Worm (Caenorhabditis elegans) whole organism, midembryonic: Measurements from ENCODE around the gene Y102A11A.1.

Experiments used
- T22C8.4 ChIP-seq: fragments of 200-800 bp; sonication (Bioruptor generic); IDR thresholded peaks from 2 replicates; pipeline ENCODE4 v1.3.6; 2022; ENCODE audit warnings: missing genetic modification characterization, missing compliant biosample characterization
- cog-1 ChIP-seq: sonication (generic microtip); optimal IDR thresholded peaks from 2 replicates; lab custom pipeline; 2016; ENCODE audit warnings: missing genetic modification characterization, missing compliant biosample characterization
- flt-1 ChIP-seq: fragments of 200-800 bp; sonication (Bioruptor generic); IDR thresholded peaks from 2 replicates; pipeline ENCODE4 v1.3.6; 2022; ENCODE audit warnings: missing genetic modification characterization, missing compliant biosample characterization
- klf-2 ChIP-seq: fragments of 200-800 bp; sonication (Bioruptor generic); conservative IDR thresholded peaks from 2 replicates; pipeline ENCODE4 v1.3.6; 2022; ENCODE audit warnings: missing genetic modification reagents, missing genetic modification characterization, missing compliant biosample characterization
- med-1 ChIP-seq: sonication (generic microtip); optimal IDR thresholded peaks from 2 replicates; lab custom pipeline; 2017; ENCODE audit warnings: missing genetic modification characterization, mild to moderate bottlenecking, missing compliant biosample characterization, antibody characterized with exemption, missing genetic modification reagents; ENCODE audit not compliant: insufficient read depth
- ref-1 ChIP-seq: fragments of 200-800 bp; sonication (Bioruptor generic); conservative IDR thresholded peaks from 2 replicates; pipeline ENCODE4 v1.3.6; 2022; ENCODE audit warnings: missing genetic modification reagents, missing genetic modification characterization, missing compliant biosample characterization
- tab-1 ChIP-seq: fragments of 200-800 bp; sonication (Bioruptor generic); IDR thresholded peaks from 2 replicates; pipeline ENCODE4 v1.3.6; 2022; ENCODE audit warnings: missing genetic modification characterization, missing compliant biosample characterization
- ztf-23 ChIP-seq: fragments of 200-800 bp; sonication (Bioruptor generic); IDR thresholded peaks from 2 replicates; pipeline ENCODE4 v1.3.6; 2022; ENCODE audit warnings: missing genetic modification reagents, missing genetic modification characterization, missing compliant biosample characterization
- ztf-29 ChIP-seq: fragments of 200-800 bp; sonication (Bioruptor generic); IDR thresholded peaks from 2 replicates; pipeline ENCODE4 v1.3.6; 2022; ENCODE audit warnings: missing genetic modification reagents, missing genetic modification characterization, missing compliant biosample characterization

Y102A11A.1 gene

ce11 chrX:2071392-2072001, 19.9 kb downstream of the Y102A11A.1 start:
- TF ChIP-seq cog-1 (tag; lab: Kevin White, UChicago) (peak; percentile 21), T22C8.4 (GFP tag; lab: Robert Waterston, UW) (no peak)

ce11 chrX:2074055-2074454, 22.4 kb downstream of the Y102A11A.1 start, which contains the start of gene txdc-12.2:
Gene txdc-12.2, plus strand, starts transcription at chrX:2074450.
- TF ChIP-seq flt-1 (GFP tag; lab: Robert Waterston, UW), result no peak
- no peak for TF ChIP-seq ref-1 (GFP tag; lab: Robert Waterston, UW)
- TF ChIP-seq klf-2, result no peak
- TF ChIP-seq tab-1 (GFP tag; lab: Robert Waterston, UW), result no peak
- no peak for TF ChIP-seq ztf-23 (GFP tag; lab: Robert Waterston, UW)
- no peak for TF ChIP-seq ztf-29 (GFP tag; lab: Robert Waterston, UW)
- TF ChIP-seq cog-1 (tag; lab: Kevin White, UChicago), result no peak
- no peak for TF ChIP-seq med-1

- no peak for TF ChIP-seq ref-1 (GFP tag; lab: Robert Waterston, UW)
- TF ChIP-seq ztf-29 (GFP tag; lab: Robert Waterston, UW), result no peak
- TF ChIP-seq tab-1 (GFP tag; lab: Robert Waterston, UW), result no peak
- TF ChIP-seq klf-2, result no peak
- no peak for TF ChIP-seq ztf-23 (GFP tag; lab: Robert Waterston, UW)
- TF ChIP-seq T22C8.4 (GFP tag; lab: Robert Waterston, UW), result no peak
- no peak for TF ChIP-seq flt-1 (GFP tag; lab: Robert Waterston, UW)
- TF ChIP-seq med-1, result no peak
- no peak for TF ChIP-seq cog-1 (tag; lab: Kevin White, UChicago)
Measured at ce11 chrX:2075169-2075568, 23.5 kb downstream of the Y102A11A.1 start.

- TF ChIP-seq flt-1 (GFP tag; lab: Robert Waterston, UW), result no peak
- TF ChIP-seq klf-2, result no peak
- TF ChIP-seq med-1, result no peak
- TF ChIP-seq ztf-29 (GFP tag; lab: Robert Waterston, UW), result no peak
- no peak for TF ChIP-seq ref-1 (GFP tag; lab: Robert Waterston, UW)
- no peak for TF ChIP-seq T22C8.4 (GFP tag; lab: Robert Waterston, UW)
- no peak for TF ChIP-seq cog-1 (tag; lab: Kevin White, UChicago)
- TF ChIP-seq ztf-23 (GFP tag; lab: Robert Waterston, UW), result no peak
- no peak for TF ChIP-seq tab-1 (GFP tag; lab: Robert Waterston, UW)
Measured at ce11 chrX:2078822-2079221, 27.2 kb downstream of the Y102A11A.1 start.

ce11 chrX:2079536-2079935, 27.9 kb downstream of the Y102A11A.1 start, which contains the start of gene F49H12.4:
Gene F49H12.4, plus strand, starts transcription at chrX:2079836.
- TF ChIP-seq tab-1 (GFP tag; lab: Robert Waterston, UW) (no peak), ref-1 (GFP tag; lab: Robert Waterston, UW) (no peak), T22C8.4 (GFP tag; lab: Robert Waterston, UW) (no peak), flt-1 (GFP tag; lab: Robert Waterston, UW) (no peak), ztf-29 (GFP tag; lab: Robert Waterston, UW) (no peak), cog-1 (tag; lab: Kevin White, UChicago) (no peak), med-1 (no peak), ztf-23 (GFP tag; lab: Robert Waterston, UW) (no peak), klf-2 (no peak)

ce11 chrX:2084019-2084418, 32.4 kb downstream of the Y102A11A.1 start, which contains the start of gene F49H12.3:
Gene F49H12.3, plus strand, starts transcription at chrX:2084375.
- TF ChIP-seq ref-1 (GFP tag; lab: Robert Waterston, UW), result no peak
- TF ChIP-seq flt-1 (GFP tag; lab: Robert Waterston, UW), result no peak
- no peak for TF ChIP-seq klf-2
- TF ChIP-seq T22C8.4 (GFP tag; lab: Robert Waterston, UW), result no peak
- no peak for TF ChIP-seq tab-1 (GFP tag; lab: Robert Waterston, UW)
- TF ChIP-seq ztf-29 (GFP tag; lab: Robert Waterston, UW), result no peak
- TF ChIP-seq cog-1 (tag; lab: Kevin White, UChicago), result no peak

ce11 chrX:2084988-2085387, 33.4 kb downstream of the Y102A11A.1 start, which contains the start of gene F49H12.2:
Gene F49H12.2, plus strand, starts transcription at chrX:2085288.
- TF ChIP-seq klf-2 (no peak), flt-1 (GFP tag; lab: Robert Waterston, UW) (no peak), ztf-29 (GFP tag; lab: Robert Waterston, UW) (no peak), ztf-23 (GFP tag; lab: Robert Waterston, UW) (no peak), ref-1 (GFP tag; lab: Robert Waterston, UW) (no peak), tab-1 (GFP tag; lab: Robert Waterston, UW) (no peak), cog-1 (tag; lab: Kevin White, UChicago) (no peak), T22C8.4 (GFP tag; lab: Robert Waterston, UW) (no peak), med-1 (no peak)

ce11 chrX:2085494-2085893, 33.9 kb downstream of the Y102A11A.1 start:
- TF ChIP-seq med-1 (no peak), ref-1 (GFP tag; lab: Robert Waterston, UW) (no peak), cog-1 (tag; lab: Kevin White, UChicago) (no peak), tab-1 (GFP tag; lab: Robert Waterston, UW) (no peak), klf-2 (no peak), flt-1 (GFP tag; lab: Robert Waterston, UW) (no peak), ztf-23 (GFP tag; lab: Robert Waterston, UW) (no peak), T22C8.4 (GFP tag; lab: Robert Waterston, UW) (no peak), ztf-29 (GFP tag; lab: Robert Waterston, UW) (no peak)

- TF ChIP-seq med-1, result no peak
Measured at ce11 chrX:2087716-2088115, 36.1 kb downstream of the Y102A11A.1 start.

ce11 chrX:2089434-2089833, 37.8 kb downstream of the Y102A11A.1 start, which contains the start of gene lsy-2:
Gene lsy-2, plus strand, starts transcription at chrX:2089704.
- no peak for TF ChIP-seq klf-2
- TF ChIP-seq flt-1 (GFP tag; lab: Robert Waterston, UW), result no peak
- TF ChIP-seq tab-1 (GFP tag; lab: Robert Waterston, UW), result no peak
- 0 out of 2 replicates have a peak, but pooled peaks have one; percentile 17 for TF ChIP-seq ztf-29 (GFP tag; lab: Robert Waterston, UW)
- TF ChIP-seq ztf-23 (GFP tag; lab: Robert Waterston, UW), result 0 out of 2 replicates have a peak, but pooled peaks have one; percentile 19
